Fruit fly (Drosophila melanogaster): ENCODE data around the gene CG12065.

Gene CG12065

DNA sequence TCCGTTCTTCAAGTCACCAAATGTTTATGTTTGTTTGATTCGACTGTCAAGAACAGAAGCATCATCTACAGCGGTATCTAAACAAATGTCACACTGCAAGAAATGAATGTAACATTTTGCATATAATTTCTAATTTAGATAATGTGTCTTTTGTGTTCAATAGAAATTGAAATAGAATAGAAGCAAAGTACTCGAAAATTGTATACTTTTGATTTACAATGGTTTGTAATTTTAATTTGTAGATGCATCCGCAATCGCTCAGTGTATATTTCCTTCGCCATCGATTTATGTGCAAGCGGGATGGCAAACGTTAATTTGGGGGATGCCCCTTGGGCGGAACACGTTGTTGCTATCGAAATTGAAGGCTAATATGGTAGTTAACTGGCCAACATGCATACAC lies 35.9 kb upstream of the CG12065 start (continued):
- TF ChIP-seq CG14965 (GFP tag; optimal IDR thresholded peaks at IDR 0.05; ENCODE audit: borderline replicate concordance) (no peak), CG34376 (GFP tag; optimal IDR thresholded peaks at IDR 0.05) (no peak), CG43689 (GFP tag; IDR thresholded peaks at IDR 0.05) (no peak), CrebB (tag; optimal IDR thresholded peaks at IDR 0.05) (peak; percentile 32), CG9932 (GFP tag; IDR thresholded peaks at IDR 0.05) (peak; percentile 40), rib (GFP tag; IDR thresholded peaks at IDR 0.05) (no peak), Poxn (GFP tag; IDR thresholded peaks at IDR 0.05) (no peak), NK7.1 (GFP tag; optimal IDR thresholded peaks at IDR 0.05) (peak; percentile 7), cg (GFP tag; optimal IDR thresholded peaks at IDR 0.05) (no peak), CG6175 (GFP tag; IDR thresholded peaks at IDR 0.05) (0 out of 3 replicates have a peak, but pooled peaks have one; percentile 6), CG33213 (GFP tag; optimal IDR thresholded peaks at IDR 0.05) (peak; percentile 52), slbo (GFP tag; IDR thresholded peaks at IDR 0.05) (peak; percentile 71), CG4424 (GFP tag; optimal IDR thresholded peaks at IDR 0.05) (peak; percentile 58), row (GFP tag; IDR thresholded peaks at IDR 0.05) (peak; percentile 74), toy (GFP tag; IDR thresholded peaks at IDR 0.05) (no peak), crol (GFP tag; IDR thresholded peaks at IDR 0.05) (no peak), Dip2 (GFP tag; IDR thresholded peaks at IDR 0.05) (no peak), CG2202 (tag; optimal IDR thresholded peaks at IDR 0.05) (peak; percentile 22), Nf-YC (tag; optimal IDR thresholded peaks at IDR 0.05) (peak; percentile 5), CG10959 (GFP tag; IDR thresholded peaks at IDR 0.05) (peak; percentile 68), CG14050 (GFP tag; IDR thresholded peaks at IDR 0.05) (peak; percentile 45; the same call in 1 of the 3 replicates), CG12744 (GFP tag; optimal IDR thresholded peaks at IDR 0.05) (peak; percentile 50), CG14667 (GFP tag; IDR thresholded peaks at IDR 0.05) (no peak), CG8478 (optimal IDR thresholded peaks at IDR 0.05) (no peak), Vsx1 (GFP tag; optimal IDR thresholded peaks at IDR 0.05) (no peak), disco-r (GFP tag; optimal IDR thresholded peaks at IDR 0.05) (no peak), yki (optimal IDR thresholded peaks at IDR 0.05) (no peak), pita (GFP tag; optimal IDR thresholded peaks at IDR 0.05) (no peak), CG15073 (GFP tag; optimal IDR thresholded peaks at IDR 0.05) (no peak), Ets65A (GFP tag) (peak; percentile 24), Neu2 (GFP tag; optimal IDR thresholded peaks at IDR 0.05; ENCODE audit: borderline replicate concordance) (no peak), Med (GFP tag) (peak; percentile 87), CG10321 (GFP tag; IDR thresholded peaks at IDR 0.05) (no peak), Usf (GFP tag; optimal IDR thresholded peaks at IDR 0.05) (no peak), bab2 (GFP tag; optimal IDR thresholded peaks at IDR 0.05) (peak; percentile 62), CG12236 (GFP tag; optimal IDR thresholded peaks at IDR 0.05) (no peak), abd-A (tag; optimal IDR thresholded peaks at IDR 0.05) (no peak), CG3847 (GFP tag; IDR thresholded peaks at IDR 0.05) (peak; percentile 34; the same call in 1 of the 2 replicates), hth (optimal IDR thresholded peaks at IDR 0.05) (no peak), mirr (GFP tag; optimal IDR thresholded peaks at IDR 0.05) (no peak), run (tag; optimal IDR thresholded peaks at IDR 0.05) (peak; percentile 18), Camta (GFP tag; optimal IDR thresholded peaks at IDR 0.05) (peak; percentile 64), CG16815 (GFP tag; optimal IDR thresholded peaks at IDR 0.05) (peak; percentile 21), Hr3 (GFP tag; optimal IDR thresholded peaks at IDR 0.05) (peak; percentile 29), knrl (GFP tag; IDR thresholded peaks at IDR 0.05; ENCODE audit: partially characterized antibody) (no peak), CG8388 (GFP tag; optimal IDR thresholded peaks at IDR 0.05) (peak; percentile 68), MTF-1 (GFP tag; optimal IDR thresholded peaks at IDR 0.05; ENCODE audit: borderline replicate concordance) (no peak), klu (GFP tag; IDR thresholded peaks at IDR 0.05) (no peak), repo (GFP tag; optimal IDR thresholded peaks at IDR 0.05) (no peak), CG4820 (GFP tag; optimal IDR thresholded peaks at IDR 0.05) (peak; percentile 63), CG12659 (GFP tag; optimal IDR thresholded peaks at IDR 0.05) (peak; percentile 48), Kr (GFP tag; optimal IDR thresholded peaks at IDR 0.05) (no peak), CG13894 (tag; optimal IDR thresholded peaks at IDR 0.05) (peak; percentile 10)

Data from whole organism, embryonic.